Fruit fly (Drosophila melanogaster): ENCODE results near the gene CG10761.

dm6 chrX:8178165-8178955 lies 15.8 kb upstream of the CG10761 start, which contains the start of gene sdt:
- no peak for TF ChIP-seq CG8478 (optimal IDR thresholded peaks at IDR 0.05)
- TF ChIP-seq CTCF (optimal IDR thresholded peaks at IDR 0.05), result no peak
